Worm (Caenorhabditis elegans) whole organism, midembryonic: ENCODE data around the gene fbxa-73.
"Not testable (repeated sequence)": the region's sequence is repeated elsewhere in the genome, so short reads cannot be mapped to it uniquely, and the experiment has no call there.

ENCODE experiments used
- T22C8.4 ChIP-seq: fragments of 200-800 bp; sonication (Bioruptor generic); IDR thresholded peaks from 2 replicates; pipeline ENCODE4 v1.3.6; 2022; ENCODE audit warnings: missing genetic modification characterization, missing compliant biosample characterization
- cog-1 ChIP-seq: sonication (generic microtip); optimal IDR thresholded peaks from 2 replicates; lab custom pipeline; 2016; ENCODE audit warnings: missing genetic modification characterization, missing compliant biosample characterization
- flt-1 ChIP-seq: fragments of 200-800 bp; sonication (Bioruptor generic); IDR thresholded peaks from 2 replicates; pipeline ENCODE4 v1.3.6; 2022; ENCODE audit warnings: missing genetic modification characterization, missing compliant biosample characterization
- klf-2 ChIP-seq: fragments of 200-800 bp; sonication (Bioruptor generic); conservative IDR thresholded peaks from 2 replicates; pipeline ENCODE4 v1.3.6; 2022; ENCODE audit warnings: missing genetic modification reagents, missing genetic modification characterization, missing compliant biosample characterization
- med-1 ChIP-seq: sonication (generic microtip); optimal IDR thresholded peaks from 2 replicates; lab custom pipeline; 2017; ENCODE audit warnings: missing genetic modification characterization, mild to moderate bottlenecking, missing compliant biosample characterization, antibody characterized with exemption, missing genetic modification reagents; ENCODE audit not compliant: insufficient read depth
- ref-1 ChIP-seq: fragments of 200-800 bp; sonication (Bioruptor generic); conservative IDR thresholded peaks from 2 replicates; pipeline ENCODE4 v1.3.6; 2022; ENCODE audit warnings: missing genetic modification reagents, missing genetic modification characterization, missing compliant biosample characterization
- tab-1 ChIP-seq: fragments of 200-800 bp; sonication (Bioruptor generic); IDR thresholded peaks from 2 replicates; pipeline ENCODE4 v1.3.6; 2022; ENCODE audit warnings: missing genetic modification characterization, missing compliant biosample characterization
- ztf-23 ChIP-seq: fragments of 200-800 bp; sonication (Bioruptor generic); IDR thresholded peaks from 2 replicates; pipeline ENCODE4 v1.3.6; 2022; ENCODE audit warnings: missing genetic modification reagents, missing genetic modification characterization, missing compliant biosample characterization
- ztf-29 ChIP-seq: fragments of 200-800 bp; sonication (Bioruptor generic); IDR thresholded peaks from 2 replicates; pipeline ENCODE4 v1.3.6; 2022; ENCODE audit warnings: missing genetic modification reagents, missing genetic modification characterization, missing compliant biosample characterization

The fbxa-73 gene

ce11 chrIII:2261353-2261752 lies 8.1 kb downstream of the fbxa-73 start, which contains the start of gene fbxa-42:
Gene fbxa-42, minus strand, starts transcription at chrIII:2261453.
- TF ChIP-seq tab-1, ref-1, klf-2 (GFP tag; lab: Robert Waterston, UW): not testable (repeated sequence)

- TF ChIP-seq ztf-29 (GFP tag; lab: Robert Waterston, UW) = no peak
- no peak for TF ChIP-seq ref-1 (GFP tag; lab: Robert Waterston, UW)
Measured at ce11 chrIII:2262942-2263341, 9.7 kb downstream of the fbxa-73 start, which contains the start of gene Y54F10BM.6. Gene Y54F10BM.6, plus strand, starts transcription at chrIII:2263242.

DNA sequence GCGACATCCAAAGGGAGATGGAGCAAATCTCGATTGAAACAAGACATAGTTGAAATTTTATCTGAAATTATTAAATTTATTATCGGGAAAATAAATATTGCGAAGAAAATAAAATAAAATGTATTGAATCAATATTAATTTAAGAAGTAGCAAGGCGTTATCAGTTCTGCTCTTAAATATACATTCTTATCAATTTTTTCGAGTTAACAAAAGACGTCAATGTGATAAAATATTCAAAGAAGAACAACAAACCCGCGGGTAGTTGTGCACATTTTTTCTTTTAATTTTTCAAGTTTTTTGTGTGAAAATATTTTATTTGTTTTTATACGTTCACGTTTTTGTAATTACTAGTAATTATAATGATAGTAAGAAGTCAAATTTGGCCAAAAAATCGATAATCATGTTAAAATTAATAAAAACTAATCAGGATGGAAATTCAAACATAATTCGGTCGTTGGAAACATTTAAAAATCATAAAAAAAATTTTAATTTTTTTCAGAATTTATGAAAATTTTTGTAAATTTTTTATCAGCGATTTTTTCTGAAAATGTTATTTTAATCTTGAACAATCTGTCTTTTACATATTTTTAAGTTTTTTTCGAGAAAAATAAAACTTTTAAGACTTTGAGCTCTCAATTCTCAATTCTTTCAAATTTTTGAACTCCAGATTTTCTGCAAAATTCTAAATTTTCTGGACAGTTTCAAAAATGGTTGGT lies 12.9 kb downstream of the fbxa-73 start, which contains the start of gene fbxa-9:
Gene fbxa-9, plus strand, starts transcription at position 666 of the 716 bp plus-strand sequence.
- TF ChIP-seq ref-1 (GFP tag; lab: Robert Waterston, UW) (no peak), T22C8.4 (GFP tag; lab: Robert Waterston, UW) (no peak), tab-1 (GFP tag; lab: Robert Waterston, UW) (no peak), med-1 (GFP tag; lab: Kevin White, UChicago) (no peak), ztf-23 (GFP tag; lab: Robert Waterston, UW) (no peak)

- no peak for TF ChIP-seq tab-1 (GFP tag; lab: Robert Waterston, UW)
- TF ChIP-seq med-1 (GFP tag; lab: Kevin White, UChicago) = no peak
- TF ChIP-seq ztf-23 (GFP tag; lab: Robert Waterston, UW) = no peak
- no peak for TF ChIP-seq T22C8.4 (GFP tag; lab: Robert Waterston, UW)
- no peak for TF ChIP-seq ztf-29 (GFP tag; lab: Robert Waterston, UW)
- no peak for TF ChIP-seq cog-1 (tag; lab: Kevin White, UChicago)
- TF ChIP-seq flt-1 (GFP tag; lab: Robert Waterston, UW) = no peak
- no peak for TF ChIP-seq ref-1 (GFP tag; lab: Robert Waterston, UW)
- no peak for TF ChIP-seq klf-2 (GFP tag; lab: Robert Waterston, UW)
Measured at ce11 chrIII:2272075-2272474, 18.8 kb downstream of the fbxa-73 start, which contains the start of gene fbxa-48. Gene fbxa-48, minus strand, starts transcription at chrIII:2272175.

DNA sequence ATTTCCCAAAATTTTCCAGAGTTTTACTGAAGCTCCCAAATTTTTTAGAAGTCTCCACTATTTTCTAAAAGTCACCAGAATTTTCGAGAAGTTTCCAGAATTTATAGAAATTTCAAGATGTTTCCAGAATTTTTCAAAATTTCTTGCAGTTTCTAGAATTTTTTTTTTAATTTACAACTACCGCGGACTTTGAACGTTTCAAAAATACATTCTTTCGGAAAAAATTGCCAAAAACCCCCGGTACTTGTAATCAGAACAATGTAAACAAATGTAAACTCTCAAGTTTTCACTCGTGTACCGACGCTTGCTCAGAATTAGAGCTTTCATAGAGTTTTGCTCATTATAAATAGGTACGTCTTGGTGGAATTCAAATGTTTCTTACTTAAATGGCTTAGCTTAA lies 19.5 kb downstream of the fbxa-73 start, which contains the start of gene fbxa-39:
Gene fbxa-39, plus strand, starts transcription at position 301 of the 400 bp plus-strand sequence.
- TF ChIP-seq med-1 (GFP tag; lab: Kevin White, UChicago) (no peak), cog-1 (tag; lab: Kevin White, UChicago) (no peak), ztf-23 (GFP tag; lab: Robert Waterston, UW) (no peak), flt-1 (GFP tag; lab: Robert Waterston, UW) (no peak), tab-1 (GFP tag; lab: Robert Waterston, UW) (no peak)

ce11 chrIII:2276842-2277241 lies 23.6 kb downstream of the fbxa-73 start, which contains the start of gene Y54F10BM.21:
Gene Y54F10BM.21, plus strand, starts transcription at chrIII:2277142.
- TF ChIP-seq ztf-23 (GFP tag; lab: Robert Waterston, UW) = no peak
- no peak for TF ChIP-seq med-1 (GFP tag; lab: Kevin White, UChicago)
- no peak for TF ChIP-seq tab-1 (GFP tag; lab: Robert Waterston, UW)
- no peak for TF ChIP-seq ztf-29 (GFP tag; lab: Robert Waterston, UW)
- no peak for TF ChIP-seq cog-1 (tag; lab: Kevin White, UChicago)
- TF ChIP-seq klf-2 (GFP tag; lab: Robert Waterston, UW) = no peak
- no peak for TF ChIP-seq ref-1 (GFP tag; lab: Robert Waterston, UW)

ce11 chrIII:2279457-2279856 lies 26.2 kb downstream of the fbxa-73 start, which contains the start of gene Y54F10BM.23:
Gene Y54F10BM.23, minus strand, starts transcription at chrIII:2279557.
- TF ChIP-seq T22C8.4 (GFP tag; lab: Robert Waterston, UW) (no peak), cog-1 (tag; lab: Kevin White, UChicago) (no peak), ref-1 (GFP tag; lab: Robert Waterston, UW) (no peak), tab-1 (GFP tag; lab: Robert Waterston, UW) (no peak), ztf-23 (GFP tag; lab: Robert Waterston, UW) (no peak), ztf-29 (GFP tag; lab: Robert Waterston, UW) (no peak), med-1 (GFP tag; lab: Kevin White, UChicago) (no peak), flt-1 (GFP tag; lab: Robert Waterston, UW) (no peak), klf-2 (GFP tag; lab: Robert Waterston, UW) (no peak)

DNA sequence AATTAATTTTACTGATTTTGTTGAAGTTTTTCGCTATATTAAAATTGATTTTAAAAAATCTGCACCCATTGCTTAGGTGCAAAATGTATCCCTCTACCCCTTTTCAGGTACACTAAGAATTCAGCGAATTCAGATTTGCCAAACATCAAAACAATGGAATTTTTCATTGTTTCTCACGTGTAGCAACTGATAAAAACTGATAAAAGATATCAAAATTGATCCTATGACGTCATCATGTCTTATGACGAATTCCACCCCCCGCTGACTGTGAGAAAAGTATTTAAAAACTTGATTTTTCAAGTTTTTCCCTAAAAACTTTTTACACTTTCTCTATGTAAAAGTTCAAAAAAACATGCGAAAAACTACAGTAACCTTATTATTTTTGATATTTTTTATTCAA lies 27.3 kb downstream of the fbxa-73 start, which contains the start of gene Y54F10BM.22:
Gene Y54F10BM.22, plus strand, starts transcription at position 331 of the 400 bp plus-strand sequence.
- TF ChIP-seq ref-1 (GFP tag; lab: Robert Waterston, UW) = no peak
- no peak for TF ChIP-seq med-1 (GFP tag; lab: Kevin White, UChicago)
- TF ChIP-seq klf-2 (GFP tag; lab: Robert Waterston, UW) = no peak
- no peak for TF ChIP-seq cog-1 (tag; lab: Kevin White, UChicago)
- no peak for TF ChIP-seq ztf-23 (GFP tag; lab: Robert Waterston, UW)
- no peak for TF ChIP-seq ztf-29 (GFP tag; lab: Robert Waterston, UW)
- no peak for TF ChIP-seq tab-1 (GFP tag; lab: Robert Waterston, UW)
- no peak for TF ChIP-seq T22C8.4 (GFP tag; lab: Robert Waterston, UW)
- no peak for TF ChIP-seq flt-1 (GFP tag; lab: Robert Waterston, UW)
